Worm (Caenorhabditis elegans): ENCODE measurements around the gene F58H1.6.

DNA sequence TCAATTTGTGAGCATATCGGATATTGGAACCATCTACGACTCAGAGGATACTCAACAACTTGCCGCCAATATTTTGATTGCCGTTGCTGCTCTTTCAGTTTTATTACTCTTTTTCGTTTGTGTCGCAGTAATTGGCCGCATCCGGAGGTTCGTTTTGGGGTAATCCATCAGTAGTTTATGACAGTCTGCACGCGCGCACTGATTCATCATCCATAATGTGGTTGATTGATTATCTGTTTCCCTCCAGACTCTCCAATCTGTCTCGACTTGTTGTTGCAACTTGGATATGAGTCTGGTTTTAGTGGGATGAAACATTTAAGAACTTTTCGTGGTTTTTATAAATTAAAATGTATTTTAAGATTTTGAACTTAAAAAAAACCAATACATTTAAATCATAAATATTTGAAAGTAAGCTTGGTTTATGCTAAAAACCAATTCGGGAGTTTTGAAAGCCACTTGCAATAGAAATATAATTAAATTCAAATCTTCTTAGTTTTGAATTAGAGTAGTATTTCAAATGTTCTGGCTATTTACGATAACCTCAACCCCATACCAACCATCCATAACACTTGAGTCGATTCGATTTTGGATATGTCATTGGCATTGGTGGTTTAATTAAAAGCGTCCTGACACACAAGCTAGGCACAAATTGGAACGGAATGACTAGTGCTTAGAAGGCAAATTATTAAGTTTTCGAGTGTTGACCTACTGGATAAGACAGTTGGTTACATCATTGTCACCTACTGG is 17.8 kb downstream of the F58H1.6 start:
- TF ChIP-seq him-1 (tag; optimal IDR thresholded peaks at IDR 0.05) (no peak), W03F9.2 (tag; optimal IDR thresholded peaks at IDR 0.05) (no peak)
